Worm (Caenorhabditis elegans) whole organism, late embryonic: ENCODE measurements around the gene msi-1.

Experiments used
- C38D4.7 ChIP-seq: fragments of 200-800 bp; sonication (Bioruptor generic); optimal IDR thresholded peaks from 2 replicates; lab custom pipeline; 2018; ENCODE audit warnings: mild to moderate bottlenecking, missing genetic modification characterization, moderate library complexity, missing compliant biosample characterization
- K09A11.1 ChIP-seq: sonication (generic microtip); optimal IDR thresholded peaks from 2 replicates; lab custom pipeline; 2017; ENCODE audit warnings: antibody characterized with exemption, mild to moderate bottlenecking, missing genetic modification characterization, missing compliant biosample characterization; ENCODE audit not compliant: insufficient read depth
- ceh-24 ChIP-seq: sonication (generic microtip); optimal IDR thresholded peaks from 2 replicates; lab custom pipeline; 2016; ENCODE audit warnings: mild to moderate bottlenecking, missing genetic modification characterization, missing compliant biosample characterization
- ceh-30 ChIP-seq: fragments of 150-350 bp; optimal IDR thresholded peaks from 2 replicates; lab custom pipeline; 2014; ENCODE audit warnings: missing biosample characterization, missing genetic modification characterization
- ceh-6 ChIP-seq: fragments of 200-800 bp; sonication (Bioruptor generic); optimal IDR thresholded peaks from 2 replicates; lab custom pipeline; 2018; ENCODE audit warnings: mild to moderate bottlenecking, missing genetic modification characterization, missing compliant biosample characterization
- dmd-4 ChIP-seq: sonication (generic microtip); optimal IDR thresholded peaks from 2 replicates; lab custom pipeline; 2016; ENCODE audit warnings: borderline replicate concordance, missing genetic modification characterization, missing compliant biosample characterization
- elt-2 ChIP-seq: sonication (generic microtip); optimal IDR thresholded peaks from 2 replicates; lab custom pipeline; 2016; ENCODE audit warnings: missing genetic modification reagents, missing genetic modification characterization, missing compliant biosample characterization
- eyg-1 ChIP-seq: sonication (generic microtip); optimal IDR thresholded peaks from 2 replicates; lab custom pipeline; 2016; ENCODE audit warnings: missing genotype, missing genetic modification characterization, missing compliant biosample characterization
- hlh-30 ChIP-seq: sonication (generic microtip); optimal IDR thresholded peaks from 2 replicates; lab custom pipeline; 2017; ENCODE audit warnings: antibody characterized with exemption, missing genetic modification characterization, missing compliant biosample characterization; ENCODE audit not compliant: insufficient read depth
- lin-11 ChIP-seq: fragments of 200-800 bp; sonication (Bioruptor generic); optimal IDR thresholded peaks from 2 replicates; lab custom pipeline; 2018; ENCODE audit warnings: mild to moderate bottlenecking, missing genetic modification characterization, missing compliant biosample characterization
- nhr-232 ChIP-seq: sonication (generic microtip); optimal IDR thresholded peaks from 2 replicates; lab custom pipeline; 2016; ENCODE audit warnings: missing genetic modification characterization, missing compliant biosample characterization
- pha-2 ChIP-seq: sonication (generic microtip); optimal IDR thresholded peaks from 2 replicates; lab custom pipeline; 2017; ENCODE audit warnings: mild to moderate bottlenecking, missing genetic modification characterization, missing compliant biosample characterization
- sox-2 ChIP-seq: fragments of 200-800 bp; sonication (Bioruptor generic); IDR thresholded peaks from 2 replicates; pipeline ENCODE4 v1.3.6; 2022; ENCODE audit warnings: missing genetic modification reagents, missing genetic modification characterization, missing compliant biosample characterization
- unc-3 ChIP-seq, 2 experiments: fragments of 200-800 bp in 1 of 2; sonication (Bioruptor generic) in 1 of 2; sonication (generic microtip) in 1 of 2; conservative IDR thresholded peaks in 1 of 2; optimal IDR thresholded peaks in 1 of 2; 2 replicates each; pipeline versions ENCODE4 v1.3.6 to Lab custom; 2016 to 2022; ENCODE audit warnings: missing compliant biosample characterization in 2 of 2, missing genetic modification characterization in 2 of 2, missing genetic modification reagents in 1 of 2

DNA sequence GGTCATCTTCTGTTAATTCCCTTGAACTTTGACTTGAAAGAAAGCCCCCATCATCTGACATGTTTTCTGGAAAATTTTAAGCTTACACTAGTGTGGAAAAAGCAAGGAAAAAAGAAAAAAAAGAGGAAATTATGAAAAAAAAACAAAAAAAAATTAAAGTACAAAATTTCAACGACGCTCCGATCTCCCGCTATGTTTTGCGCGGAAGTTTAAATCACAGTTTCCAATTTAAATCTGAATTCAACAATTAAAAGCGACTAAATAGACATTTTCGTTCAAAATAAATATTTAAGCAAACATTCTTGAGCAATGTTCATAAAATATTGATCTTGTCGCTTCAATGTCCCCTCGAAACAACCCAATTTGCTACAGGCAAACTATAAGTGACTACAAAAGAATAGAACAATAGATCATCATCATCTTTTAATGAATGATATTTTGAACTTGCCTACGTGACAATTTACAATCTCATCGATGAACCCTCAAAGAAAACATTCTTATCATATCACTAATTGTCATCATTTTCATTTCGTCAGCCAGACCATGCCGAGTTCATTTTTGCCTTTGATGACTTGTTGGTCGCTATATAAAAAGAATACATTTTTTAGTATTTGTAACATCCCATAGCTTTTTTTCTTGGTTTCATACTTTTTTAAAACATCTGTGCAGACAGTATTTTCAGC is 54.4 kb downstream of the msi-1 start, which contains the start of the genes metl-6 and nit-1:
- TF ChIP-seq unc-3 (GFP tag; conservative IDR thresholded peaks at IDR 0.05; lab: Robert Waterston, UW) (no peak), unc-3 (tag; optimal IDR thresholded peaks at IDR 0.05; lab: Kevin White, UChicago) (no peak), ceh-24 (tag; lab: Kevin White, UChicago) (no peak), lin-11 (no peak), sox-2 (no peak), hlh-30 (no peak), C38D4.7 (GFP tag; lab: Kevin White, UChicago) (no peak), elt-2 (tag; lab: Kevin White, UChicago) (no peak), ceh-30 (tag; lab: Kevin White, UChicago) (no peak), ceh-6 (no peak), dmd-4 (no peak), eyg-1 (tag; lab: Kevin White, UChicago) (no peak), pha-2 (no peak), K09A11.1 (tag; lab: Kevin White, UChicago) (no peak), nhr-232 (no peak)
